Fruit fly (Drosophila melanogaster) whole organism, embryonic: ENCODE data around the gene Ptpmeg2.

ENCODE experiments used
- ATbp ChIP-seq: fragments of 200-800 bp; sonication (Bioruptor generic); optimal IDR thresholded peaks from 2 replicates; lab custom pipeline; 2017; ENCODE audit warnings: missing biosample characterization, mild to moderate bottlenecking, missing genetic modification characterization, missing genetic modification reagents
- Atf-2 ChIP-seq: fragments of 200-800 bp; sonication (Bioruptor generic); optimal IDR thresholded peaks from 2 replicates; lab custom pipeline; 2016; ENCODE audit warnings: missing biosample characterization, missing genetic modification characterization
- CG10462 ChIP-seq: fragments of 200-800 bp; sonication (Bioruptor generic); optimal IDR thresholded peaks from 2 replicates; lab custom pipeline; 2016; ENCODE audit warnings: missing biosample characterization, missing genetic modification characterization
- CG11695 ChIP-seq: fragments of 200-800 bp; sonication (Bioruptor generic); IDR thresholded peaks from 3 replicates; pipeline ENCODE4 v1.3.6; 2022; ENCODE audit warnings: missing biosample characterization, missing genetic modification characterization
- CG11696 ChIP-seq: fragments of 200-800 bp; sonication (Bioruptor generic); IDR thresholded peaks from 2 replicates; pipeline ENCODE4 v1.3.6; 2022; ENCODE audit warnings: missing biosample characterization, missing genetic modification characterization
- CG12299 ChIP-seq: fragments of 200-800 bp; sonication (Bioruptor generic); optimal IDR thresholded peaks from 2 replicates; lab custom pipeline; 2018; ENCODE audit warnings: missing biosample characterization, mild to moderate bottlenecking, missing genetic modification characterization
- CG13287 ChIP-seq: fragments of 200-800 bp; sonication (Bioruptor generic); IDR thresholded peaks from 2 replicates; pipeline ENCODE4 v1.3.6; 2022; ENCODE audit warnings: missing biosample characterization, missing genetic modification characterization; ENCODE audit not compliant: partially characterized antibody
- CG13624 ChIP-seq: fragments of 200-800 bp; sonication (Bioruptor generic); optimal IDR thresholded peaks from 2 replicates; lab custom pipeline; 2016; ENCODE audit warnings: missing biosample characterization, missing genetic modification characterization
- CG14014 ChIP-seq: fragments of 200-800 bp; sonication (Bioruptor generic); IDR thresholded peaks from 2 replicates; pipeline ENCODE4 v1.3.6; 2022; ENCODE audit warnings: missing biosample characterization, missing genetic modification characterization
- CG15514 ChIP-seq: fragments of 200-800 bp; sonication (Bioruptor generic); optimal IDR thresholded peaks from 3 replicates; lab custom pipeline; 2017; ENCODE audit warnings: missing biosample characterization, missing genetic modification characterization, mild to moderate bottlenecking, moderate library complexity, missing genetic modification reagents
- CG15696 ChIP-seq: fragments of 200-800 bp; sonication (Bioruptor generic); optimal IDR thresholded peaks from 2 replicates; lab custom pipeline; 2019; ENCODE audit warnings: missing biosample characterization, mild to moderate bottlenecking, missing genetic modification characterization, moderate library complexity
- CG1603 ChIP-seq: fragments of 200-800 bp; sonication (Bioruptor generic); optimal IDR thresholded peaks from 2 replicates; lab custom pipeline; 2019; ENCODE audit warnings: missing biosample characterization, mild to moderate bottlenecking, missing genetic modification characterization, moderate library complexity
- CG17186 ChIP-seq: fragments of 200-800 bp; sonication (Bioruptor generic); optimal IDR thresholded peaks from 3 replicates; lab custom pipeline; 2017; ENCODE audit warnings: missing biosample characterization, missing genetic modification reagents, missing genetic modification characterization
- CG17568 ChIP-seq: fragments of 200-800 bp; sonication (Bioruptor generic); optimal IDR thresholded peaks from 2 replicates; lab custom pipeline; 2018; ENCODE audit warnings: missing biosample characterization, mild to moderate bottlenecking, missing genetic modification characterization, moderate library complexity
- CG17612 ChIP-seq: fragments of 200-800 bp; sonication (Bioruptor generic); IDR thresholded peaks from 2 replicates; pipeline ENCODE4 v1.3.6; 2022; ENCODE audit warnings: missing biosample characterization, missing genetic modification characterization
- CG5953 ChIP-seq: fragments of 200-800 bp; sonication (Bioruptor generic); IDR thresholded peaks from 2 replicates; pipeline ENCODE4 v1.3.6; 2022; ENCODE audit warnings: missing biosample characterization, missing genetic modification characterization
- CG6765 ChIP-seq: fragments of 200-800 bp; sonication (Bioruptor generic); optimal IDR thresholded peaks from 3 replicates; lab custom pipeline; 2017; ENCODE audit warnings: missing biosample characterization, mild to moderate bottlenecking, missing genetic modification characterization
- CG7928 ChIP-seq: fragments of 200-800 bp; sonication (Bioruptor generic); optimal IDR thresholded peaks from 2 replicates; lab custom pipeline; 2017; ENCODE audit warnings: missing biosample characterization, mild to moderate bottlenecking, missing genetic modification characterization
- CG8478 ChIP-seq: fragments of >200 bp; optimal IDR thresholded peaks from 2 replicates; lab custom pipeline; 2018
- CTCF ChIP-seq: fragments of 200-800 bp; sonication (Bioruptor generic); optimal IDR thresholded peaks from 2 replicates; lab custom pipeline; 2017; ENCODE audit warnings: missing biosample characterization, mild to moderate bottlenecking, missing genetic modification characterization, moderate library complexity
- Dbx ChIP-seq: fragments of 200-800 bp; sonication (Bioruptor generic); IDR thresholded peaks from 3 replicates; pipeline ENCODE4 v1.3.6; 2022; ENCODE audit warnings: missing biosample characterization, missing genetic modification characterization
- Doc2 ChIP-seq: fragments of 200-800 bp; sonication (Bioruptor generic); IDR thresholded peaks from 2 replicates; pipeline ENCODE4 v1.3.6; 2022; ENCODE audit warnings: missing biosample characterization, missing genetic modification characterization
- E2f1 ChIP-seq: fragments of 200-800 bp; sonication (Bioruptor generic); IDR thresholded peaks from 2 replicates; pipeline ENCODE4 v1.3.6; 2022; ENCODE audit warnings: missing biosample characterization, missing genetic modification characterization
- HHEX ChIP-seq: fragments of 200-800 bp; sonication (Bioruptor generic); optimal IDR thresholded peaks from 3 replicates; lab custom pipeline; 2017; ENCODE audit warnings: missing biosample characterization, mild to moderate bottlenecking, missing genetic modification characterization, missing genetic modification reagents
- MESR4 ChIP-seq: fragments of 200-800 bp; sonication (Bioruptor generic); optimal IDR thresholded peaks from 2 replicates; lab custom pipeline; 2018; ENCODE audit warnings: missing biosample characterization, mild to moderate bottlenecking, missing genetic modification characterization, moderate library complexity
- Nf-YB ChIP-seq: fragments of 200-800 bp; sonication (Bioruptor generic); optimal IDR thresholded peaks from 3 replicates; lab custom pipeline; 2019; ENCODE audit warnings: missing biosample characterization, mild to moderate bottlenecking, missing genetic modification characterization, moderate library complexity
- Oli ChIP-seq: fragments of 200-800 bp; sonication (Bioruptor generic); optimal IDR thresholded peaks from 2 replicates; lab custom pipeline; 2018; ENCODE audit warnings: missing biosample characterization, mild to moderate bottlenecking, missing genetic modification characterization, moderate library complexity
- Ptx1 ChIP-seq: fragments of 200-800 bp; sonication (Bioruptor generic); IDR thresholded peaks from 2 replicates; pipeline ENCODE4 v1.3.6; 2022; ENCODE audit warnings: missing biosample characterization, missing genetic modification characterization
- Rfx ChIP-seq: fragments of 200-800 bp; sonication (Bioruptor generic); IDR thresholded peaks from 2 replicates; pipeline ENCODE4 v1.3.6; 2022; ENCODE audit warnings: missing biosample characterization, missing genetic modification characterization
- Sry-δ ChIP-seq: fragments of 200-800 bp; sonication (Bioruptor generic); optimal IDR thresholded peaks from 2 replicates; lab custom pipeline; 2016; ENCODE audit warnings: missing biosample characterization, missing genetic modification characterization
- ab ChIP-seq: fragments of 200-800 bp; sonication (Bioruptor generic); optimal IDR thresholded peaks from 2 replicates; lab custom pipeline; 2016; ENCODE audit warnings: missing biosample characterization, missing genetic modification characterization
- bab2 ChIP-seq: fragments of 200-800 bp; sonication (Bioruptor generic); optimal IDR thresholded peaks from 2 replicates; lab custom pipeline; 2016; ENCODE audit warnings: missing biosample characterization, missing genetic modification characterization
- br ChIP-seq: fragments of >200 bp; optimal IDR thresholded peaks from 2 replicates; lab custom pipeline; 2017
- cad ChIP-seq: fragments of >200 bp; optimal IDR thresholded peaks from 2 replicates; lab custom pipeline; 2017; ENCODE audit warnings: missing biosample characterization, missing genetic modification characterization
- caup ChIP-seq: fragments of 200-800 bp; sonication (Bioruptor generic); optimal IDR thresholded peaks from 3 replicates; lab custom pipeline; 2017; ENCODE audit warnings: missing biosample characterization, mild to moderate bottlenecking, missing genetic modification characterization, moderate library complexity; ENCODE audit not compliant: severe bottlenecking
- cg ChIP-seq: fragments of 200-800 bp; sonication (Bioruptor generic); optimal IDR thresholded peaks from 3 replicates; lab custom pipeline; 2019; ENCODE audit warnings: missing biosample characterization, mild to moderate bottlenecking, missing genetic modification characterization, moderate library complexity
- chif ChIP-seq, 2 experiments: fragments of 200-800 bp; sonication (Bioruptor generic); optimal IDR thresholded peaks; 3 replicates each; lab custom pipeline; 2016; ENCODE audit warnings: missing biosample characterization in 2 of 2, missing genetic modification characterization in 2 of 2
- ci ChIP-seq: fragments of 200-800 bp; sonication (Bioruptor generic); IDR thresholded peaks from 3 replicates; pipeline ENCODE4 v1.3.6; 2022; ENCODE audit warnings: missing biosample characterization, missing genetic modification characterization
- dysf ChIP-seq: fragments of 200-800 bp; sonication (Bioruptor generic); IDR thresholded peaks from 3 replicates; pipeline ENCODE4 v1.3.6; 2022; ENCODE audit warnings: missing biosample characterization, missing genetic modification characterization
- mam ChIP-seq: fragments of 200-800 bp; sonication (Bioruptor generic); optimal IDR thresholded peaks from 3 replicates; lab custom pipeline; 2016; ENCODE audit warnings: missing biosample characterization, missing genetic modification characterization
- nau ChIP-seq: fragments of 200-800 bp; sonication (Bioruptor generic); optimal IDR thresholded peaks from 3 replicates; lab custom pipeline; 2017; ENCODE audit warnings: missing biosample characterization, mild to moderate bottlenecking, missing genetic modification characterization, missing genetic modification reagents
- odd ChIP-seq: fragments of 200-800 bp; sonication (Bioruptor generic); optimal IDR thresholded peaks from 2 replicates; lab custom pipeline; 2017; ENCODE audit warnings: missing biosample characterization, mild to moderate bottlenecking, missing genetic modification characterization
- otp ChIP-seq: fragments of 200-800 bp; sonication (Bioruptor generic); IDR thresholded peaks from 3 replicates; pipeline ENCODE4, ENCODE4 v1.3.6; 2022; ENCODE audit warnings: missing biosample characterization, missing genetic modification characterization
- pb ChIP-seq: fragments of 200-800 bp; sonication (Bioruptor generic); optimal IDR thresholded peaks from 3 replicates; lab custom pipeline; 2016; ENCODE audit warnings: missing biosample characterization, missing genetic modification characterization
- pfk ChIP-seq: fragments of 200-800 bp; sonication (Bioruptor generic); optimal IDR thresholded peaks from 2 replicates; lab custom pipeline; 2018; ENCODE audit warnings: missing biosample characterization, mild to moderate bottlenecking, missing genetic modification characterization, moderate library complexity
- row ChIP-seq: fragments of 200-800 bp; sonication (Bioruptor generic); IDR thresholded peaks from 3 replicates; pipeline ENCODE4 v1.3.6; 2022; ENCODE audit warnings: missing biosample characterization, missing genetic modification characterization
- run ChIP-seq: fragments of 200-800 bp; sonication (Bioruptor generic); optimal IDR thresholded peaks from 3 replicates; lab custom pipeline; 2018; ENCODE audit warnings: missing biosample characterization, mild to moderate bottlenecking, missing genetic modification characterization
- slbo ChIP-seq: fragments of 200-800 bp; sonication (Bioruptor generic); IDR thresholded peaks from 2 replicates; pipeline ENCODE4 v1.3.6; 2022; ENCODE audit warnings: missing biosample characterization, missing genetic modification characterization
- sqz ChIP-seq: fragments of 200-800 bp; sonication (Bioruptor generic); optimal IDR thresholded peaks from 3 replicates; lab custom pipeline; 2018; ENCODE audit warnings: missing biosample characterization, mild to moderate bottlenecking, missing genetic modification characterization
- tap ChIP-seq: fragments of 200-800 bp; optimal IDR thresholded peaks from 3 replicates; lab custom pipeline; 2019; ENCODE audit warnings: missing biosample characterization, mild to moderate bottlenecking, missing genetic modification characterization, moderate library complexity
- tna ChIP-seq: fragments of 200-800 bp; sonication (Bioruptor generic); IDR thresholded peaks from 2 replicates; pipeline ENCODE4 v1.3.6; 2022; ENCODE audit warnings: missing biosample characterization, missing genetic modification characterization; ENCODE audit not compliant: partially characterized antibody

Ptpmeg2 gene

dm6 chrX:9578696-9579509 lies 80.0 kb downstream of the Ptpmeg2 start (continued):
- TF ChIP-seq slbo (GFP tag; lab: Robert Waterston, UW) (peak; percentile 100), CG17186 (GFP tag; lab: Kevin White, UChicago) (peak; percentile 94), br (lab: Kevin White, UChicago) (no peak), CG7928 (peak; percentile 77), dysf (peak; percentile 99), CG11695 (GFP tag; lab: Robert Waterston, UW) (peak; percentile 96), Dbx (GFP tag; lab: Robert Waterston, UW) (peak; percentile 98), E2f1 (GFP tag; lab: Robert Waterston, UW) (peak; percentile 98), CG10462 (peak; percentile 97), MESR4 (GFP tag; lab: Kevin White, UChicago) (peak; percentile 77), CG15514 (GFP tag; lab: Kevin White, UChicago) (peak; percentile 89), run (peak; percentile 92), CG6765 (GFP tag; lab: Kevin White, UChicago) (peak; percentile 89), CG17568 (GFP tag; lab: Kevin White, UChicago) (peak; percentile 94), tap (peak; percentile 95), row (GFP tag; lab: Robert Waterston, UW) (peak; percentile 98), tna (GFP tag; lab: Robert Waterston, UW) (no peak), Oli (tag; lab: Kevin White, UChicago) (peak; percentile 98), ab (GFP tag; lab: Kevin White, UChicago) (peak; percentile 96), CG12299 (tag; lab: Kevin White, UChicago) (peak; percentile 92), CG17612 (GFP tag; lab: Robert Waterston, UW) (peak; percentile 96), sqz (peak; percentile 93), cad (GFP tag; lab: Kevin White, UChicago) (no peak), Doc2 (GFP tag; lab: Robert Waterston, UW) (peak; percentile 89), pfk (GFP tag; lab: Kevin White, UChicago) (no peak), CG1603 (tag; lab: Kevin White, UChicago) (peak; percentile 99), otp (GFP tag; lab: Robert Waterston, UW) (peak; percentile 99), CG8478 (lab: Kevin White, UChicago) (no peak), Rfx (peak; percentile 99), odd (peak; percentile 94), HHEX (peak; percentile 98), ci (GFP tag; lab: Robert Waterston, UW) (peak; percentile 100), cg (GFP tag; lab: Kevin White, UChicago) (no peak), CG15696 (tag; lab: Kevin White, UChicago) (peak; percentile 96), nau (GFP tag; lab: Kevin White, UChicago) (peak; percentile 96), caup (GFP tag; lab: Kevin White, UChicago) (peak; percentile 96), CG13624 (GFP tag; lab: Kevin White, UChicago) (peak; percentile 98), mam (peak; percentile 99), CG5953 (peak; percentile 99), ATbp (GFP tag; lab: Kevin White, UChicago) (peak; percentile 98), pb (GFP tag; lab: Kevin White, UChicago) (peak; percentile 97), CG13287 (GFP tag; lab: Robert Waterston, UW) (no peak), Nf-YB (peak; percentile 86), bab2 (GFP tag; lab: Kevin White, UChicago) (peak; percentile 98), chif (GFP tag; optimal IDR thresholded peaks at IDR 0.05; lab: Kevin White, UChicago) (peak; percentile 99), Ptx1 (peak; percentile 98), Sry-δ (GFP tag; lab: Kevin White, UChicago) (peak; percentile 76), CG14014 (GFP tag; lab: Robert Waterston, UW) (peak; percentile 98), Atf-2 (GFP tag; lab: Kevin White, UChicago) (peak; percentile 98), CG11696 (GFP tag; lab: Robert Waterston, UW) (peak; percentile 92), CTCF (peak; percentile 61)
